Worm (Caenorhabditis elegans): ENCODE measurements around the gene F52H3.6.

- no peak for TF ChIP-seq unc-62 (GFP tag; optimal IDR thresholded peaks at IDR 0.05)
- no peak for TF ChIP-seq pag-3 (tag; optimal IDR thresholded peaks at IDR 0.05; ENCODE audit: borderline replicate concordance, insufficient read depth)
- TF ChIP-seq jun-1 (tag; optimal IDR thresholded peaks at IDR 0.05): no peak
- no peak for TF ChIP-seq nhr-11 (tag; optimal IDR thresholded peaks at IDR 0.05)
- no peak for TF ChIP-seq ets-5 (GFP tag; IDR thresholded peaks at IDR 0.05)
- TF ChIP-seq lin-35 (GFP tag; optimal IDR thresholded peaks at IDR 0.05): no peak
- TF ChIP-seq lin-39 (tag; optimal IDR thresholded peaks at IDR 0.05): no peak
- no peak for TF ChIP-seq aly-2 (tag; optimal IDR thresholded peaks at IDR 0.05)
- no peak for TF ChIP-seq fkh-10 (GFP tag; optimal IDR thresholded peaks at IDR 0.05)
- TF ChIP-seq mdl-1 (tag; optimal IDR thresholded peaks at IDR 0.05): no peak
- no peak for TF ChIP-seq nhr-76 (tag; optimal IDR thresholded peaks at IDR 0.05)
- no peak for TF ChIP-seq snpc-4 (tag; optimal IDR thresholded peaks at IDR 0.05)
- TF ChIP-seq ztf-4 (tag; optimal IDR thresholded peaks at IDR 0.05): no peak
These were observed 39.6 kb downstream of the F52H3.6 start for ce11 chrII:9988620-9989019.
